Worm (Caenorhabditis elegans): ENCODE results near the gene cnc-10.

Gene cnc-10

ce11 chrV:11152333-11152732, 30.7 kb upstream of the cnc-10 start, which contains the start of gene srg-39:
srg-39 (minus strand) TSS chrV:11152433.
- TF ChIP-seq klf-2 (GFP tag; conservative IDR thresholded peaks at IDR 0.05) (no peak), ztf-23 (GFP tag; IDR thresholded peaks at IDR 0.05) (no peak), med-1 (GFP tag; optimal IDR thresholded peaks at IDR 0.05; ENCODE audit: insufficient read depth) (no peak), flt-1 (GFP tag; IDR thresholded peaks at IDR 0.05) (no peak), ztf-29 (GFP tag; IDR thresholded peaks at IDR 0.05) (no peak), ref-1 (GFP tag; conservative IDR thresholded peaks at IDR 0.05) (no peak), T22C8.4 (GFP tag; IDR thresholded peaks at IDR 0.05) (no peak), cog-1 (tag; optimal IDR thresholded peaks at IDR 0.05) (no peak), tab-1 (GFP tag; IDR thresholded peaks at IDR 0.05) (no peak)

DNA sequence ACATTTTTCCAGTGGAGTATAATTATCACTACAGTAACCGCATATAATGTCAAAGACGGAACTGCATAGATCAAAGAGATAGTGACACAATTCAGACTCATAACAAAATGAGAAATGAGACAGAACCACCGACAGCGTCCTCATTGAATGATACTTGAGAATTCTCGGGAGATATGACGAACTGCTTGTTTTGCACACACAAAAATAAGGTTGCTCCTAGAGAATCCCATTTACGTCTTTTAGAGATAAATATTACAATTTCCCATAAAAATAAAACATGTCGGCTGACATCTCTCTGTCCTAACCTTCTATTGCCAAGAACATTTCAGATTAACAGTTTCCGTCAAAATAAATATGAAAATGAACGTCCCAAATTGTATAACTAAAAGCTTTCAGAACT, 27.5 kb upstream of the cnc-10 start, which contains the start of gene srg-38:
srg-38 (minus strand) TSS at position 101 of the 400 bp plus-strand sequence.
- TF ChIP-seq cog-1 (tag; optimal IDR thresholded peaks at IDR 0.05) (no peak), T22C8.4 (GFP tag; IDR thresholded peaks at IDR 0.05) (no peak), tab-1 (GFP tag; IDR thresholded peaks at IDR 0.05) (no peak), ref-1 (GFP tag; conservative IDR thresholded peaks at IDR 0.05) (no peak), ztf-29 (GFP tag; IDR thresholded peaks at IDR 0.05) (no peak), med-1 (GFP tag; optimal IDR thresholded peaks at IDR 0.05; ENCODE audit: insufficient read depth) (no peak), flt-1 (GFP tag; IDR thresholded peaks at IDR 0.05) (no peak), ztf-23 (GFP tag; IDR thresholded peaks at IDR 0.05) (no peak), klf-2 (GFP tag; conservative IDR thresholded peaks at IDR 0.05) (no peak)

DNA sequence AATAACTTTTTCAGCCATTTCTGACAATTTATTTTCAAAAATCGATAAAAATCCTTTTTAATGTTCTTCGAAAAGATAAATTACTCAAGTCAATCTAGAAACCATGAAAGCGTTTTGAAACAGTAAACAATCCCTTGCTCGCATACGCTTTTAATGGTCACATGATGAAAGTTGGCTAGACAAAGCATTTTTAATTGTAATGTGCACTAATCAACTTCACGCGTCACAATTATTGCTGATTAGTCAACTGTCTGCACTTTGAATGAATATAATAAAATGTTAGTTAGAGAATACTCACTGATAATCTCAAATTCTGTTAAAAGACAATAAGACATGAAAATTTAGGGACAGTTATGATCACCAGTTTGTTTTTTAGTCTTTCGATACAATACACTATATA, 26.4 kb upstream of the cnc-10 start:
- no peak for TF ChIP-seq ref-1 (GFP tag; conservative IDR thresholded peaks at IDR 0.05)
- no peak for TF ChIP-seq ztf-29 (GFP tag; IDR thresholded peaks at IDR 0.05)
- TF ChIP-seq klf-2 (GFP tag; conservative IDR thresholded peaks at IDR 0.05), result no peak
- TF ChIP-seq ztf-23 (GFP tag; IDR thresholded peaks at IDR 0.05), result no peak
- no peak for TF ChIP-seq flt-1 (GFP tag; IDR thresholded peaks at IDR 0.05)
- TF ChIP-seq med-1 (GFP tag; optimal IDR thresholded peaks at IDR 0.05; ENCODE audit: insufficient read depth), result no peak
- no peak for TF ChIP-seq T22C8.4 (GFP tag; IDR thresholded peaks at IDR 0.05)
- TF ChIP-seq tab-1 (GFP tag; IDR thresholded peaks at IDR 0.05), result no peak
- no peak for TF ChIP-seq cog-1 (tag; optimal IDR thresholded peaks at IDR 0.05)

DNA sequence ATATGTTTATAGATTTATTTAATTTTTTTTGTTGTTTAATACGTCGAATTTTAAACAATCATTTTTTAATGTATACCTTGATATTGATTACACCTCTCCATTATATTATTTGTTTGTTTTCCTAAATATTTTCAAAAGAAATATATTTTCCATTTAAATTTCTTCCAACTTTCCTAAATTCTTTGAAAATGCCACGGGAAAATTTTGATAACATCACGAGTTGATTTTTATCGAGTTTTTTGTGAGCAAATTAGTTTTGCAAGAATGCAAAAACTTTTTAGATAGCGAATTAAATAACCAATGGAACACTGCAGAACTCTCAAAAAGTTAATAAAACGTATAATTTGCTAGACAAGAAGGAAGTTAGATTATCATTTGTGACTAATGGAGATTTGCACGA, 25.1 kb upstream of the cnc-10 start, which contains the start of gene srg-42:
srg-42 (minus strand) TSS at position 101 of the 400 bp plus-strand sequence.
- TF ChIP-seq T22C8.4 (GFP tag; IDR thresholded peaks at IDR 0.05), result no peak
- TF ChIP-seq klf-2 (GFP tag; conservative IDR thresholded peaks at IDR 0.05), result no peak
- no peak for TF ChIP-seq cog-1 (tag; optimal IDR thresholded peaks at IDR 0.05)
- TF ChIP-seq tab-1 (GFP tag; IDR thresholded peaks at IDR 0.05), result no peak
- no peak for TF ChIP-seq ztf-29 (GFP tag; IDR thresholded peaks at IDR 0.05)
- no peak for TF ChIP-seq med-1 (GFP tag; optimal IDR thresholded peaks at IDR 0.05; ENCODE audit: insufficient read depth)
- no peak for TF ChIP-seq ztf-23 (GFP tag; IDR thresholded peaks at IDR 0.05)
- TF ChIP-seq flt-1 (GFP tag; IDR thresholded peaks at IDR 0.05), result no peak
- TF ChIP-seq ref-1 (GFP tag; conservative IDR thresholded peaks at IDR 0.05), result no peak

DNA sequence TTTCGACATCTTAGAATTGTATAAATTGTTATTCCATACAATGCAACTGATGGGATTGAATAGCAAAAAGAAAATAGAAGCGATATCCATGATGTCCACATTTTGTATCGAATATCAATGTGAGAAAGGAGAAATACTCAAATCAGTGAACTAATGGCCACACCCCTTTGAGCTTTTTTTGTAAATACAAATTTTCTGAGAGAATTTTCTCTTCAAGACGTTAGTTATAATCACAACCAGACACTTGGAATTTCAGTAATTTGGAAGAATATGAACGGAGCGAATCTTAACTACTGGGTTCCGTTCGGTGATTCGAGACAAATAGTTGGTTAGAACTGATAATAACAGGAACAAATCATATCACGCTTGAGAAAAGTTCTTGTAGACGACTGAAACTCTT, 21.2 kb upstream of the cnc-10 start, which contains the start of gene srg-41:
srg-41 (minus strand) TSS at position 101 of the 400 bp plus-strand sequence.
- TF ChIP-seq med-1 (GFP tag; optimal IDR thresholded peaks at IDR 0.05; ENCODE audit: insufficient read depth) (no peak), klf-2 (GFP tag; conservative IDR thresholded peaks at IDR 0.05) (no peak), tab-1 (GFP tag; IDR thresholded peaks at IDR 0.05) (no peak), cog-1 (tag; optimal IDR thresholded peaks at IDR 0.05) (no peak)

DNA sequence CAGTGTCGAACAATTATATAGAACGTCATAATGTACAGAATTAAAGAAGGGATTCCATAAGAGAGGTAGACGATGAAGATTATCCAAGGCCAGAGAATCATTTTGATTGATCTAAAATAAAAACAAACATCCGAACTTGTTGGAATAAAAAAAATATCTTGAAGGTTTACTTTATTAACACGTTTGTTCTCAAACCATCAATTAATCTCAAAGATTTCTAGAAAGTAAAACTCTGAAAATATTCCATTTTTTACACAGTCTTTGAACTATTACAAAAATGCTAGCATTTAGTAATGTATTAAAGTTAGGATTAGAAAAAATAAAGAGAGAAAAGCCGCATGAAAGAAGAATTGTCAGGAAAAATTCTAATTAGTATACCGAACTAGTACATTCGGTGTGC, 18.6 kb upstream of the cnc-10 start, which contains the start of gene srg-40:
srg-40 (minus strand) TSS at position 101 of the 400 bp plus-strand sequence.
- TF ChIP-seq ref-1 (GFP tag; conservative IDR thresholded peaks at IDR 0.05), result no peak
- no peak for TF ChIP-seq med-1 (GFP tag; optimal IDR thresholded peaks at IDR 0.05; ENCODE audit: insufficient read depth)
- no peak for TF ChIP-seq cog-1 (tag; optimal IDR thresholded peaks at IDR 0.05)
- TF ChIP-seq T22C8.4 (GFP tag; IDR thresholded peaks at IDR 0.05), result no peak
- TF ChIP-seq klf-2 (GFP tag; conservative IDR thresholded peaks at IDR 0.05), result no peak
- TF ChIP-seq ztf-29 (GFP tag; IDR thresholded peaks at IDR 0.05), result no peak
- TF ChIP-seq flt-1 (GFP tag; IDR thresholded peaks at IDR 0.05), result no peak

ce11 chrV:11167745-11168144, 15.3 kb upstream of the cnc-10 start:
- no peak for TF ChIP-seq klf-2 (GFP tag; conservative IDR thresholded peaks at IDR 0.05)

DNA sequence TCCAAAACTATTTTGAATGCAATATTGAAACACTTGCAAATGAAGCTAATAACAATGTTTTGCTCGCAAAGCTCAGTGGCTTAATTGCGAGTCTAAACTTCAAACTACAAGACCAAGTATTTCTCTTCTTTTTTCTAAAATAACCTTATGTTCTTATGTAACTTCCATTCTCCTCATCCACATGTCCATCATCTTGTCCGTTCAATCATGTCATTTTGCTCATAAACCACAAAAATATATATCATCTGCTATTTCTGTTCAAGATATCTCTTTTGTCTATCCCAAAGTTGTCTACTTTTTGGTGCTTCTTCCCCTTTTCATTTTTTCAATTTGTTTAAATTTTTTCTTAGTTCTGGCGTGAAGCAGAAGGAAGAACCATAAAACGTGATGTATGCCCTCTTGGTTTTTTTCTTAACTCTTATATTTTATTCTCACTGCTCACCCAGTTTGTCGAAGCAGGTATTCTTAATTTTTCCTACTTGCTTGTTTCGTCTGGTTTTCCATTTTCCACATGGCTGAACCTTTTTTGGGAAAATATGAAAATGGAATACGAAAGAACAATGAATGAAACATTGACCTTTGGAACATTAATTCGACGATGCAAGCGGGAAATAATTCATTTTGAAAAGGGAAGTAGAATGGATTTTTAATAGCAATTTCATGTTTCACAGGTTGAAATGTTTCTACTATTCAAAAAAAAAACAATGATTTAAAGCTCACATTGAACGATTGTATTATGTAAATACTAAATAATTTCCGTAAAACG, 12.3 kb upstream of the cnc-10 start:
- TF ChIP-seq ztf-29 (GFP tag; IDR thresholded peaks at IDR 0.05) (no peak), cog-1 (tag; optimal IDR thresholded peaks at IDR 0.05) (no peak), med-1 (GFP tag; optimal IDR thresholded peaks at IDR 0.05; ENCODE audit: insufficient read depth) (no peak), T22C8.4 (GFP tag; IDR thresholded peaks at IDR 0.05) (no peak), ztf-23 (GFP tag; IDR thresholded peaks at IDR 0.05) (no peak), tab-1 (GFP tag; IDR thresholded peaks at IDR 0.05) (no peak), ref-1 (GFP tag; conservative IDR thresholded peaks at IDR 0.05) (no peak), flt-1 (GFP tag; IDR thresholded peaks at IDR 0.05) (no peak), klf-2 (GFP tag; conservative IDR thresholded peaks at IDR 0.05) (no peak)

DNA sequence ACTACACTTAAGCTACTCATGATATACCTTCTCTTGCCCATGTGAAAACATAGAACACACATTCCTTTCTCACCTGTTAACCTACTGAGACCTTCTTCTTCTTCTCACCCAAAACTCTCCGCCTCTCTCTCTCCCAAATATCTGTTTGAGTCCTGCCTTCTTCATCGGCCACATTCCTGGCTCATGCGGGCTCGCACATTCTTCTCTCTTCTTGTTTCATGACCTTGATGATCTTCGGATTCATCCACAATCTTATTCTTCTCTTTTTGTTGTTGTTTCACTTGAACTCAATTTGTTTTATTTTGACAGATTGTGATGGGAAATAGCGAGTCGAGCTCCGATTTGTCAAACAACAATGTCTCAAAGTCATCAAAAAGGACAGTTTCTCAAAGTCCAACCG, 11.1 kb upstream of the cnc-10 start, which contains the start of gene T19C4.5:
T19C4.5 (plus strand) TSS at position 308 of the 400 bp plus-strand sequence.
- TF ChIP-seq cog-1 (tag; optimal IDR thresholded peaks at IDR 0.05) (no peak), ztf-29 (GFP tag; IDR thresholded peaks at IDR 0.05) (no peak), ztf-23 (GFP tag; IDR thresholded peaks at IDR 0.05) (no peak), klf-2 (GFP tag; conservative IDR thresholded peaks at IDR 0.05) (no peak), med-1 (GFP tag; optimal IDR thresholded peaks at IDR 0.05; ENCODE audit: insufficient read depth) (no peak), ref-1 (GFP tag; conservative IDR thresholded peaks at IDR 0.05) (no peak), T22C8.4 (GFP tag; IDR thresholded peaks at IDR 0.05) (no peak), flt-1 (GFP tag; IDR thresholded peaks at IDR 0.05) (no peak), tab-1 (GFP tag; IDR thresholded peaks at IDR 0.05) (no peak)

All from whole organism, midembryonic.